Fruit fly (Drosophila melanogaster) whole organism, embryonic: ENCODE results near the gene Acat2.

Experiments used
- ATbp ChIP-seq: fragments of 200-800 bp; sonication (Bioruptor generic); optimal IDR thresholded peaks from 2 replicates; lab custom pipeline; 2017; ENCODE audit warnings: missing biosample characterization, mild to moderate bottlenecking, missing genetic modification characterization, missing genetic modification reagents
- Adf1 ChIP-seq: fragments of 200-800 bp; sonication (Bioruptor generic); IDR thresholded peaks from 2 replicates; pipeline ENCODE4 v1.3.6; 2022; ENCODE audit warnings: missing biosample characterization, missing genetic modification characterization
- Aef1 ChIP-seq: fragments of 200-800 bp; sonication (Bioruptor generic); IDR thresholded peaks from 3 replicates; pipeline ENCODE4 v1.3.6; 2022; ENCODE audit warnings: missing biosample characterization, missing genetic modification characterization
- Bgb ChIP-seq: fragments of 200-800 bp; sonication (Bioruptor generic); IDR thresholded peaks from 2 replicates; pipeline ENCODE4 v1.3.6; 2022; ENCODE audit warnings: missing biosample characterization, missing genetic modification characterization; ENCODE audit not compliant: partially characterized antibody
- BtbVII ChIP-seq: fragments of 200-800 bp; sonication (Bioruptor generic); optimal IDR thresholded peaks from 3 replicates; lab custom pipeline; 2017; ENCODE audit warnings: missing biosample characterization, mild to moderate bottlenecking, missing genetic modification characterization
- Bteb2 ChIP-seq: fragments of 200-800 bp; sonication (Bioruptor generic); optimal IDR thresholded peaks from 2 replicates; lab custom pipeline; 2016; ENCODE audit warnings: missing biosample characterization, missing genetic modification characterization
- CG1529 ChIP-seq: fragments of 200-800 bp; sonication (Bioruptor generic); optimal IDR thresholded peaks from 3 replicates; lab custom pipeline; 2018; ENCODE audit warnings: missing biosample characterization, missing genetic modification characterization
- CG1647 ChIP-seq: fragments of 200-800 bp; sonication (Bioruptor generic); optimal IDR thresholded peaks from 3 replicates; lab custom pipeline; 2016; ENCODE audit warnings: missing biosample characterization, missing genetic modification characterization
- CG17328 ChIP-seq: fragments of 200-800 bp; sonication (Bioruptor generic); IDR thresholded peaks from 2 replicates; pipeline ENCODE4 v1.3.6; 2022; ENCODE audit warnings: missing biosample characterization, missing genetic modification characterization
- CG17568 ChIP-seq: fragments of 200-800 bp; sonication (Bioruptor generic); optimal IDR thresholded peaks from 2 replicates; lab custom pipeline; 2018; ENCODE audit warnings: missing biosample characterization, mild to moderate bottlenecking, missing genetic modification characterization, moderate library complexity
- CG3726 ChIP-seq: fragments of 200-800 bp; sonication (Bioruptor generic); IDR thresholded peaks from 3 replicates; pipeline ENCODE4, ENCODE4 v1.3.6; 2022; ENCODE audit warnings: missing biosample characterization, missing genetic modification characterization
- CG4328 ChIP-seq: fragments of 200-800 bp; sonication (Bioruptor generic); optimal IDR thresholded peaks from 3 replicates; lab custom pipeline; 2017; ENCODE audit warnings: missing biosample characterization, missing genetic modification reagents, missing genetic modification characterization
- CG4424 ChIP-seq: fragments of 200-800 bp; sonication (Bioruptor generic); optimal IDR thresholded peaks from 3 replicates; lab custom pipeline; 2016; ENCODE audit warnings: missing biosample characterization, missing genetic modification characterization
- CG4707 ChIP-seq: fragments of 200-800 bp; sonication (Bioruptor generic); optimal IDR thresholded peaks from 2 replicates; lab custom pipeline; 2018; ENCODE audit warnings: missing biosample characterization, mild to moderate bottlenecking, missing genetic modification characterization, moderate library complexity
- CG6765 ChIP-seq: fragments of 200-800 bp; sonication (Bioruptor generic); optimal IDR thresholded peaks from 3 replicates; lab custom pipeline; 2017; ENCODE audit warnings: missing biosample characterization, mild to moderate bottlenecking, missing genetic modification characterization
- CG7556 ChIP-seq: fragments of 200-800 bp; sonication (Bioruptor generic); optimal IDR thresholded peaks from 2 replicates; lab custom pipeline; 2017; ENCODE audit warnings: missing biosample characterization, mild to moderate bottlenecking, missing genetic modification characterization
- CG8089 ChIP-seq: fragments of 200-800 bp; sonication (Bioruptor generic); optimal IDR thresholded peaks from 3 replicates; lab custom pipeline; 2016; ENCODE audit warnings: missing biosample characterization, missing genetic modification characterization
- Camta ChIP-seq: fragments of 200-800 bp; sonication (Bioruptor generic); optimal IDR thresholded peaks from 2 replicates; lab custom pipeline; 2016; ENCODE audit warnings: missing biosample characterization, missing genetic modification characterization
- CrebB ChIP-seq: fragments of 200-800 bp; sonication (Bioruptor generic); optimal IDR thresholded peaks from 3 replicates; lab custom pipeline; 2018; ENCODE audit warnings: missing biosample characterization, mild to moderate bottlenecking, missing genetic modification characterization
- Dll ChIP-seq: fragments of 200-800 bp; sonication (Bioruptor generic); IDR thresholded peaks from 4 replicates; pipeline ENCODE4 v1.3.6; 2022; ENCODE audit warnings: missing biosample characterization, missing genetic modification characterization; ENCODE audit not compliant: partially characterized antibody
- ERR ChIP-seq: fragments of 200-800 bp; sonication (Bioruptor generic); optimal IDR thresholded peaks from 2 replicates; lab custom pipeline; 2016; ENCODE audit warnings: missing biosample characterization, missing genetic modification characterization
- Fer2 ChIP-seq: fragments of 200-800 bp; sonication (Bioruptor generic); optimal IDR thresholded peaks from 2 replicates; lab custom pipeline; 2018; ENCODE audit warnings: missing biosample characterization, mild to moderate bottlenecking, missing genetic modification characterization, moderate library complexity
- HmgZ ChIP-seq: fragments of 200-800 bp; sonication (Bioruptor generic); optimal IDR thresholded peaks from 2 replicates; lab custom pipeline; 2018; ENCODE audit warnings: missing biosample characterization, mild to moderate bottlenecking, missing genetic modification characterization
- Lhr ChIP-seq: fragments of 200-800 bp; sonication (Bioruptor generic); optimal IDR thresholded peaks from 3 replicates; lab custom pipeline; 2017; ENCODE audit warnings: mild to moderate bottlenecking, missing biosample characterization, missing genetic modification reagents, missing genetic modification characterization
- MBD-R2 ChIP-seq: fragments of 200-800 bp; sonication (Bioruptor generic); IDR thresholded peaks from 2 replicates; pipeline ENCODE4 v1.3.6; 2022; ENCODE audit warnings: missing biosample characterization, missing genetic modification characterization
- MTF-1 ChIP-seq: fragments of 200-800 bp; sonication (Bioruptor generic); optimal IDR thresholded peaks from 2 replicates; lab custom pipeline; 2018; ENCODE audit warnings: missing biosample characterization, mild to moderate bottlenecking, missing genetic modification characterization, borderline replicate concordance
- Med ChIP-seq: fragments of 200-800 bp; sonication (Bioruptor generic); peaks from one replicate; lab custom pipeline; 2016; ENCODE audit warnings: missing biosample characterization, missing genetic modification characterization, mild to moderate bottlenecking, inconsistent platforms, moderate library complexity
- Myb ChIP-seq: fragments of 200-800 bp; sonication (Bioruptor generic); optimal IDR thresholded peaks from 2 replicates; lab custom pipeline; 2016; ENCODE audit warnings: missing biosample characterization, missing genetic modification characterization
- Pdp1 ChIP-seq, 2 experiments: fragments of 200-800 bp; sonication (Bioruptor generic); optimal IDR thresholded peaks; 3 replicates each; lab custom pipeline; 2016; ENCODE audit warnings: missing biosample characterization in 2 of 2, missing genetic modification characterization in 2 of 2, mild to moderate bottlenecking in 1 of 2, moderate library complexity in 1 of 2
- Scr ChIP-seq: fragments of 200-800 bp; sonication (Bioruptor generic); IDR thresholded peaks from 2 replicates; pipeline ENCODE4 v1.3.6; 2022; ENCODE audit warnings: missing biosample characterization, missing genetic modification characterization; ENCODE audit not compliant: partially characterized antibody
- Sin3A ChIP-seq: fragments of >200 bp; optimal IDR thresholded peaks from 2 replicates; lab custom pipeline; 2018
- Taf1 ChIP-seq: fragments of 200-800 bp; sonication (Bioruptor generic); IDR thresholded peaks from 2 replicates; pipeline ENCODE4 v1.3.6; 2022; ENCODE audit warnings: missing biosample characterization, missing genetic modification characterization
- ara ChIP-seq: fragments of 200-800 bp; sonication (Bioruptor generic); IDR thresholded peaks from 2 replicates; pipeline ENCODE4 v1.3.6; 2022; ENCODE audit warnings: missing biosample characterization, missing genetic modification characterization
- bab2 ChIP-seq: fragments of 200-800 bp; sonication (Bioruptor generic); optimal IDR thresholded peaks from 2 replicates; lab custom pipeline; 2016; ENCODE audit warnings: missing biosample characterization, missing genetic modification characterization
- bsh ChIP-seq, 2 experiments: fragments of 200-800 bp; sonication (Bioruptor generic); optimal IDR thresholded peaks; 2 replicates each; lab custom pipeline; 2017 to 2018; ENCODE audit warnings: mild to moderate bottlenecking in 2 of 2, missing biosample characterization in 2 of 2, missing genetic modification characterization in 2 of 2, moderate library complexity in 1 of 2
- crp ChIP-seq, 2 experiments: fragments of 200-800 bp; sonication (Bioruptor generic); optimal IDR thresholded peaks; 2 replicates in 1 of 2; 3 replicates in 1 of 2; lab custom pipeline; 2017; ENCODE audit warnings: missing biosample characterization in 2 of 2, missing genetic modification characterization in 2 of 2, mild to moderate bottlenecking in 1 of 2, moderate library complexity in 1 of 2
- gfzf ChIP-seq: fragments of 200-800 bp; sonication (Bioruptor generic); optimal IDR thresholded peaks from 2 replicates; lab custom pipeline; 2016; ENCODE audit warnings: missing biosample characterization, mild to moderate bottlenecking, missing genetic modification characterization, moderate library complexity
- hbn ChIP-seq: fragments of 200-800 bp; sonication (Bioruptor generic); IDR thresholded peaks from 2 replicates; pipeline ENCODE4 v1.3.6; 2022; ENCODE audit warnings: missing biosample characterization, missing genetic modification characterization; ENCODE audit not compliant: partially characterized antibody
- kni ChIP-seq: fragments of 200-800 bp; sonication (Bioruptor generic); optimal IDR thresholded peaks from 3 replicates; lab custom pipeline; 2017; ENCODE audit warnings: mild to moderate bottlenecking, missing biosample characterization, missing genetic modification reagents, missing genetic modification characterization
- lola ChIP-seq, 3 experiments: fragments of >200 bp in 2 of 3; fragments of 200-800 bp in 1 of 3; sonication (Bioruptor generic) in 1 of 3; optimal IDR thresholded peaks; 2 replicates each; lab custom pipeline; 2017 to 2019; ENCODE audit warnings: missing biosample characterization in 3 of 3, missing genetic modification characterization in 3 of 3, mild to moderate bottlenecking in 1 of 3, moderate library complexity in 1 of 3
- nom ChIP-seq: fragments of 200-800 bp; sonication (Bioruptor generic); optimal IDR thresholded peaks from 2 replicates; lab custom pipeline; 2017; ENCODE audit warnings: missing biosample characterization, missing genetic modification characterization, mild to moderate bottlenecking, moderate library complexity, missing genetic modification reagents
- pfk ChIP-seq: fragments of 200-800 bp; sonication (Bioruptor generic); optimal IDR thresholded peaks from 2 replicates; lab custom pipeline; 2018; ENCODE audit warnings: missing biosample characterization, mild to moderate bottlenecking, missing genetic modification characterization, moderate library complexity
- pros ChIP-seq: fragments of 200-800 bp; sonication (Bioruptor generic); optimal IDR thresholded peaks from 3 replicates; lab custom pipeline; 2019; ENCODE audit warnings: missing biosample characterization, mild to moderate bottlenecking, missing genetic modification characterization, moderate library complexity
- scrt ChIP-seq: fragments of 200-800 bp; sonication (Bioruptor generic); optimal IDR thresholded peaks from 2 replicates; lab custom pipeline; 2018; ENCODE audit warnings: missing biosample characterization, mild to moderate bottlenecking, missing genetic modification characterization, moderate library complexity
- sob ChIP-seq: fragments of 200-800 bp; sonication (Bioruptor generic); IDR thresholded peaks from 2 replicates; pipeline ENCODE4 v1.3.6; 2022; ENCODE audit warnings: missing biosample characterization, missing genetic modification characterization
- tin ChIP-seq: fragments of 200-800 bp; sonication (Bioruptor generic); optimal IDR thresholded peaks from 3 replicates; lab custom pipeline; 2016; ENCODE audit warnings: missing biosample characterization, missing genetic modification characterization
- tna ChIP-seq: fragments of 200-800 bp; sonication (Bioruptor generic); IDR thresholded peaks from 2 replicates; pipeline ENCODE4 v1.3.6; 2022; ENCODE audit warnings: missing biosample characterization, missing genetic modification characterization; ENCODE audit not compliant: partially characterized antibody
- vvl ChIP-seq: fragments of 200-800 bp; sonication (Bioruptor generic); IDR thresholded peaks from 2 replicates; pipeline ENCODE4 v1.3.6; 2022; ENCODE audit warnings: missing biosample characterization, missing genetic modification characterization
- zen ChIP-seq: fragments of 200-800 bp; sonication (Bioruptor generic); optimal IDR thresholded peaks from 3 replicates; lab custom pipeline; 2018; ENCODE audit warnings: missing biosample characterization, mild to moderate bottlenecking, missing genetic modification characterization, moderate library complexity

Acat2 gene

DNA sequence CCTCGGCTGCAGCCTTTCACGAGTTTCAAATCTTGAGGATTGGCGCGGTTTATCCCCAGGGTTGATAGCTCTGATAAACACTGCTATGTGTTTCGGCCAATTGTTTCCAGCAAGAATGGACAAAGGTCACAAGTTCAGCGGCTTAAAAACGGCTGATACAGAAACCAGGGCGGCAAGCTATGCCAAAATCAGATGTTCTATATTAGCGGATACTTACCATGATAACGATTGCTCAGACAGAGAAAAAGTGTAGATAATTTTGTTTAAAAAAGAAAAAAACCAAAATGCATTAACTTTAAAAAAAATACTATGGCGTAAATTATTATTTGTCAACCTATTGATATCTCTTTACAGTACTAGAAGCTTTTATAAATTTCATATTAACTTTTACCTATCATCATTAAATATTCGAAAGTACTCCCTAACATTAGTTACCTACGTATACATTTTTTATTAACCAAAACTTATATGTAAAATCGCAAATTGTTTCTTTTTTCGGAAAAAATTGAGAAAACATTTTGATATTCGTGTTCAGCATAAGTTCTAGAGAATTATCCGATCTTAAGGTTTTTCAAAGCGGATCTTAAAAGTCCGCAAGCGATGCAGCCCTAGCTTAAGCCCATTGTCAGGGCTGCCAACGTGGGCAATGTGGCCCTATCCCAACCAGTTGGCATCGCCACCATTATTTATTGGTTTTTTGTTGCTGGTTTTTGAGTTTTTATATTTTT, 10.5 kb downstream of the Acat2 start, which contains the start of the genes sturkopf and Herc4 (continued):
- TF ChIP-seq pros (GFP tag; lab: Kevin White, UChicago), result peak; percentile 2
- TF ChIP-seq BtbVII (GFP tag; lab: Kevin White, UChicago), result peak; percentile 48
- peak; percentile 51; the same call in 1 of the 2 replicates for TF ChIP-seq CG17328 (GFP tag; lab: Robert Waterston, UW)
- TF ChIP-seq CG1647 (GFP tag; lab: Kevin White, UChicago), result peak; percentile 29
- no peak for TF ChIP-seq CG17568 (GFP tag; lab: Kevin White, UChicago)
- peak; percentile 73 for TF ChIP-seq Bteb2 (GFP tag; lab: Kevin White, UChicago)
- peak; percentile 31 for TF ChIP-seq Fer2 (tag; lab: Kevin White, UChicago)
- TF ChIP-seq Sin3A, result peak; percentile 5
- TF ChIP-seq ara (GFP tag; lab: Robert Waterston, UW), result no peak
- TF ChIP-seq ERR (GFP tag; lab: Kevin White, UChicago), result peak; percentile 74
- TF ChIP-seq CG7556 (GFP tag; lab: Kevin White, UChicago), result peak; percentile 92
- peak; percentile 25 for TF ChIP-seq CG1529
- no peak for TF ChIP-seq zen (tag; lab: Kevin White, UChicago)
- TF ChIP-seq vvl (GFP tag; lab: Robert Waterston, UW), result peak; percentile 70; the same call in 1 of the 2 replicates
- TF ChIP-seq Bgb (GFP tag; lab: Robert Waterston, UW), result no peak
- TF ChIP-seq CrebB (tag; lab: Kevin White, UChicago), result no peak
- no peak for TF ChIP-seq MTF-1
- TF ChIP-seq CG3726 (GFP tag; lab: Robert Waterston, UW), result no peak
- TF ChIP-seq tna, result 0 out of 2 replicates have a peak, but pooled peaks have one; percentile 10
- peak; percentile 69 for TF ChIP-seq bab2 (GFP tag; lab: Kevin White, UChicago)
- TF ChIP-seq Myb (GFP tag; lab: Kevin White, UChicago), result peak; percentile 83
- TF ChIP-seq CG4707, result no peak
- peak; percentile 6 for TF ChIP-seq Lhr (GFP tag; lab: Kevin White, UChicago)
- TF ChIP-seq Dll, result no peak
- TF ChIP-seq ATbp (GFP tag; lab: Kevin White, UChicago), result peak; percentile 48
- peak; percentile 39 for TF ChIP-seq CG8089

DNA sequence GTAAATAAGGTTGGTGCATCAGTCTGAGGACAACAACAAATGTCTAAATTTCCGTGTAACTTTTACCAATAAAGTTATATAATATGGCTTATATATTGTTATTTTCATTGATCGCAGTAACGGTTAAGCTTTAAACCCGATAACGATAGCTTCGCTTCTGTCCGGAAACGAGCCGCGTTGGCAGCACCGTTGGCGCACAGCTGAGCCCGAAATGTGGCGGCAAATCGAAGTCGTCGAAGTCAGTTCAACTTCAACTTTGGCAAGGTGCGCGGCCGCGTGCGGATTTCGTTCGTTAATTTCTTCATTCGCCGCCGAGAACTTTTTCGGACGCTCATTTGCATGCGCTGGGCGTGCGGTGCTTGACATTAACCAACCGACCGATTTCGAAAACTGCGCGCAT, 15.5 kb downstream of the Acat2 start, which contains the start of gene Myo61F:
Gene Myo61F (plus strand): TSS at position 240 of the 400 bp plus-strand sequence.
- TF ChIP-seq Adf1 (GFP tag; lab: Robert Waterston, UW), result peak; percentile 88
- no peak for TF ChIP-seq kni (GFP tag; lab: Kevin White, UChicago)
- TF ChIP-seq CG4424, result no peak
- no peak for TF ChIP-seq ATbp (GFP tag; lab: Kevin White, UChicago)
- TF ChIP-seq CG6765 (GFP tag; lab: Kevin White, UChicago), result no peak
- TF ChIP-seq pfk (GFP tag; lab: Kevin White, UChicago), result no peak
- TF ChIP-seq MBD-R2, result peak; percentile 59
- peak; percentile 48 for TF ChIP-seq hbn (GFP tag; lab: Robert Waterston, UW)
- no peak for TF ChIP-seq Aef1 (GFP tag; lab: Robert Waterston, UW)
- no peak for TF ChIP-seq tin (GFP tag; lab: Kevin White, UChicago)
- TF ChIP-seq Med (GFP tag; lab: Kevin White, UChicago), result peak; percentile 67
- no peak for TF ChIP-seq lola (GFP tag; optimal IDR thresholded peaks at IDR 0.05; lab: Kevin White, UChicago)
- TF ChIP-seq sob (GFP tag; lab: Robert Waterston, UW), result no peak
- TF ChIP-seq Camta (GFP tag; lab: Kevin White, UChicago), result no peak
- peak in 1 of 2 experiments; percentile 89 for TF ChIP-seq crp (GFP tag; optimal IDR thresholded peaks at IDR 0.05; lab: Kevin White, UChicago)
- TF ChIP-seq bsh (GFP tag; optimal IDR thresholded peaks at IDR 0.05; lab: Kevin White, UChicago), result no peak
- TF ChIP-seq Taf1, result no peak
- TF ChIP-seq Pdp1 (GFP tag; optimal IDR thresholded peaks at IDR 0.05; lab: Kevin White, UChicago), result peak in 1 of 2 experiments; percentile 94
- TF ChIP-seq HmgZ, result peak; percentile 27
- TF ChIP-seq nom (GFP tag; lab: Kevin White, UChicago), result peak; percentile 34
- TF ChIP-seq Scr, result peak; percentile 54
- no peak for TF ChIP-seq gfzf
- TF ChIP-seq CG4328 (GFP tag; lab: Kevin White, UChicago), result no peak
- no peak for TF ChIP-seq scrt (GFP tag; lab: Kevin White, UChicago)
